Worm (Caenorhabditis elegans) whole organism, mixed stage, embryonic: ENCODE results near the gene T06D8.2.

ENCODE experiments used
- blmp-1 ChIP-seq: fragments of 150-350 bp; optimal IDR thresholded peaks from 2 replicates; lab custom pipeline; 2014; ENCODE audit warnings: missing biosample characterization, missing genetic modification characterization
- lin-13 ChIP-seq: fragments of 150-350 bp; optimal IDR thresholded peaks from 2 replicates; lab custom pipeline; 2014; ENCODE audit warnings: missing biosample characterization, missing genetic modification characterization
- lsy-2 ChIP-seq: fragments of 150-350 bp; optimal IDR thresholded peaks from 2 replicates; lab custom pipeline; 2014; ENCODE audit warnings: missing biosample characterization, missing genetic modification characterization
- nhr-76 ChIP-seq: sonication (generic microtip); optimal IDR thresholded peaks from 2 replicates; lab custom pipeline; 2017; ENCODE audit warnings: missing biosample characterization, missing genetic modification characterization
- pha-4 ChIP-seq: fragments of 150-350 bp; optimal IDR thresholded peaks from 2 replicates; lab custom pipeline; 2018; ENCODE audit warnings: missing biosample characterization, missing genetic modification reagents, missing genetic modification characterization
- unc-39 ChIP-seq: fragments of 150-350 bp; optimal IDR thresholded peaks from 2 replicates; lab custom pipeline; 2014; ENCODE audit warnings: missing biosample characterization, missing genetic modification characterization
- unc-62 ChIP-seq: fragments of 150-350 bp; optimal IDR thresholded peaks from 2 replicates; lab custom pipeline; 2014; ENCODE audit warnings: missing biosample characterization, missing genetic modification reagents, missing genetic modification characterization

- TF ChIP-seq lin-13 (tag; lab: Kevin White, UChicago) (no peak), pha-4 (tag; lab: Kevin White, UChicago) (no peak), unc-62 (GFP tag; lab: Kevin White, UChicago) (no peak), unc-39 (no peak), blmp-1 (tag; lab: Kevin White, UChicago) (no peak), lsy-2 (tag; lab: Kevin White, UChicago) (no peak), nhr-76 (tag; lab: Kevin White, UChicago) (no peak)
Observed at ce11 chrII:11240214-11240613, 13.7 kb downstream of the T06D8.2 start.
